Worm (Caenorhabditis elegans) whole organism, L1 larva: ENCODE measurements around the gene Y102A11A.2.

Experiments
- C16A3.4 ChIP-seq: fragments of 150-350 bp; optimal IDR thresholded peaks from 2 replicates; lab custom pipeline; 2014; ENCODE audit warnings: missing biosample characterization, missing genetic modification characterization
- C34B4.2 ChIP-seq: sonication (generic microtip); optimal IDR thresholded peaks from 2 replicates; lab custom pipeline; 2017; ENCODE audit warnings: mild to moderate bottlenecking, missing genetic modification characterization, missing compliant biosample characterization
- F16B12.6 ChIP-seq: fragments of 150-350 bp; optimal IDR thresholded peaks from 2 replicates; lab custom pipeline; 2014; ENCODE audit warnings: missing biosample characterization, missing genetic modification characterization
- Y116A8C.19 ChIP-seq: sonication (generic microtip); optimal IDR thresholded peaks from 2 replicates; lab custom pipeline; 2016; ENCODE audit warnings: missing compliant biosample characterization, missing genetic modification characterization, borderline replicate concordance
- aly-2 ChIP-seq: fragments of 150-350 bp; optimal IDR thresholded peaks from 2 replicates; lab custom pipeline; 2014; ENCODE audit warnings: missing biosample characterization, missing genetic modification characterization
- blmp-1 ChIP-seq: fragments of 150-350 bp; optimal IDR thresholded peaks from 2 replicates; lab custom pipeline; 2014; ENCODE audit warnings: missing biosample characterization, missing genetic modification characterization
- ceh-88 ChIP-seq: fragments of 200-800 bp; sonication (Bioruptor generic); IDR thresholded peaks from 2 replicates; pipeline ENCODE4 v1.3.6; 2022; ENCODE audit warnings: missing genetic modification characterization, missing compliant biosample characterization
- ces-1 ChIP-seq: fragments of 150-350 bp; optimal IDR thresholded peaks from 2 replicates; lab custom pipeline; 2014; ENCODE audit warnings: missing biosample characterization, missing genetic modification reagents, missing genetic modification characterization
- efl-1 ChIP-seq, 4 experiments: fragments of 150-350 bp; optimal IDR thresholded peaks in 3 of 4; peaks in 1 of 4; 1 replicate in 1 of 4; 2 replicates in 3 of 4; lab custom pipeline; 2014; ENCODE audit warnings: missing biosample characterization in 2 of 4, missing genetic modification characterization in 2 of 4, missing genetic modification reagents in 2 of 4
- efl-3 ChIP-seq: fragments of 200-800 bp; sonication (Bioruptor generic); optimal IDR thresholded peaks from 2 replicates; lab custom pipeline; 2018; ENCODE audit warnings: mild to moderate bottlenecking, missing genetic modification characterization, missing compliant biosample characterization
- egl-13 ChIP-seq: sonication (generic microtip); optimal IDR thresholded peaks from 2 replicates; lab custom pipeline; 2016; ENCODE audit warnings: missing genotype, missing genetic modification reagents, missing genetic modification characterization, missing compliant biosample characterization
- egl-27 ChIP-seq, 2 experiments: fragments of 150-350 bp in 1 of 2; sonication (generic microtip); optimal IDR thresholded peaks; 3 replicates each; lab custom pipeline; 2017 to 2018; ENCODE audit warnings: missing biosample characterization in 2 of 2, missing genetic modification characterization in 2 of 2, missing genetic modification reagents in 2 of 2
- ets-5 ChIP-seq: fragments of 200-800 bp; sonication (Bioruptor generic); IDR thresholded peaks from 2 replicates; pipeline ENCODE4 v1.3.6; 2022; ENCODE audit warnings: missing genetic modification characterization, missing compliant biosample characterization
- fkh-8 ChIP-seq: sonication (generic microtip); optimal IDR thresholded peaks from 2 replicates; lab custom pipeline; 2016; ENCODE audit warnings: mild to moderate bottlenecking, missing genetic modification characterization, missing compliant biosample characterization
- fos-1 ChIP-seq: fragments of 150-350 bp; optimal IDR thresholded peaks from 2 replicates; lab custom pipeline; 2014; ENCODE audit warnings: missing biosample characterization, missing genetic modification characterization
- grh-1 ChIP-seq: fragments of 200-800 bp; sonication (Bioruptor generic); IDR thresholded peaks from 2 replicates; pipeline ENCODE4 v1.3.6; 2022; ENCODE audit warnings: missing genetic modification reagents, missing genetic modification characterization, missing compliant biosample characterization
- hpl-2 ChIP-seq: fragments of 150-350 bp; optimal IDR thresholded peaks from 2 replicates; lab custom pipeline; 2014; ENCODE audit warnings: missing biosample characterization, missing genetic modification reagents, missing genetic modification characterization
- irx-1 ChIP-seq: sonication (generic microtip); optimal IDR thresholded peaks from 2 replicates; lab custom pipeline; 2016; ENCODE audit warnings: missing genetic modification characterization, missing compliant biosample characterization
- isw-1 ChIP-seq: fragments of 200-800 bp; sonication (Bioruptor generic); IDR thresholded peaks from 2 replicates; pipeline ENCODE4 v1.3.6; 2022; ENCODE audit warnings: missing genetic modification characterization, missing compliant biosample characterization
- jun-1 ChIP-seq: fragments of 150-350 bp; optimal IDR thresholded peaks from 2 replicates; lab custom pipeline; 2014; ENCODE audit warnings: missing biosample characterization, missing genetic modification reagents, missing genetic modification characterization
- lin-35 ChIP-seq, 2 experiments: fragments of 150-350 bp; optimal IDR thresholded peaks; 2 replicates each; lab custom pipeline; 2014; ENCODE audit warnings: missing biosample characterization in 2 of 2, missing genetic modification characterization in 2 of 2, missing genetic modification reagents in 2 of 2
- lin-39 ChIP-seq: fragments of 150-350 bp; optimal IDR thresholded peaks from 2 replicates; lab custom pipeline; 2014; ENCODE audit warnings: missing biosample characterization, missing genetic modification reagents, missing genetic modification characterization
- lsy-2 ChIP-seq, 2 experiments: fragments of 150-350 bp; optimal IDR thresholded peaks; 2 replicates each; lab custom pipeline; 2014; ENCODE audit warnings: missing biosample characterization in 2 of 2, missing genetic modification characterization in 2 of 2
- mef-2 ChIP-seq: fragments of 150-350 bp; optimal IDR thresholded peaks from 2 replicates; lab custom pipeline; 2014; ENCODE audit warnings: missing biosample characterization, missing genetic modification characterization
- nhr-11 ChIP-seq: fragments of 150-350 bp; optimal IDR thresholded peaks from 2 replicates; lab custom pipeline; 2014; ENCODE audit warnings: missing biosample characterization, missing genetic modification characterization
- nhr-19 ChIP-seq: fragments of 200-800 bp; sonication (Bioruptor generic); conservative IDR thresholded peaks from 2 replicates; pipeline ENCODE4 v1.3.6; 2022; ENCODE audit warnings: missing genetic modification characterization, missing compliant biosample characterization
- nhr-20 ChIP-seq: sonication (generic microtip); optimal IDR thresholded peaks from 2 replicates; lab custom pipeline; 2016; ENCODE audit warnings: mild to moderate bottlenecking, missing genetic modification characterization, missing compliant biosample characterization
- nhr-237 ChIP-seq: fragments of 150-350 bp; optimal IDR thresholded peaks from 2 replicates; lab custom pipeline; 2014; ENCODE audit warnings: missing biosample characterization, missing genetic modification characterization
- nhr-28 ChIP-seq: fragments of 150-350 bp; optimal IDR thresholded peaks from 2 replicates; lab custom pipeline; 2014; ENCODE audit warnings: missing biosample characterization, missing genetic modification characterization
- nhr-47 ChIP-seq: sonication (generic microtip); optimal IDR thresholded peaks from 2 replicates; lab custom pipeline; 2016; ENCODE audit warnings: mild to moderate bottlenecking, missing genetic modification characterization, moderate library complexity, missing compliant biosample characterization
- nhr-71 ChIP-seq: sonication (generic microtip); optimal IDR thresholded peaks from 2 replicates; lab custom pipeline; 2016; ENCODE audit warnings: mild to moderate bottlenecking, missing genetic modification characterization, moderate library complexity, missing compliant biosample characterization
- nhr-76 ChIP-seq: sonication (generic microtip); optimal IDR thresholded peaks from 2 replicates; lab custom pipeline; 2017; ENCODE audit warnings: missing biosample characterization, missing genetic modification characterization
- nhr-77 ChIP-seq: fragments of 150-350 bp; optimal IDR thresholded peaks from 2 replicates; lab custom pipeline; 2014; ENCODE audit warnings: missing biosample characterization, missing genetic modification characterization
- nhr-85 ChIP-seq: sonication (generic microtip); peaks from one replicate; lab custom pipeline; 2016; ENCODE audit warnings: missing genetic modification characterization, inconsistent platforms, missing compliant biosample characterization
- nhr-90 ChIP-seq: sonication (generic microtip); optimal IDR thresholded peaks from 2 replicates; lab custom pipeline; 2016; ENCODE audit warnings: mild to moderate bottlenecking, missing genetic modification characterization, missing compliant biosample characterization; ENCODE audit not compliant: poor library complexity
- pqm-1 ChIP-seq: sonication (generic microtip); optimal IDR thresholded peaks from 3 replicates; lab custom pipeline; 2017; ENCODE audit warnings: missing biosample characterization, missing genetic modification characterization
- rnt-1 ChIP-seq: sonication (generic microtip); optimal IDR thresholded peaks from 2 replicates; lab custom pipeline; 2016; ENCODE audit warnings: mild to moderate bottlenecking, missing genetic modification characterization, moderate library complexity, missing compliant biosample characterization
- skn-1 ChIP-seq: fragments of 150-350 bp; optimal IDR thresholded peaks from 2 replicates; lab custom pipeline; 2014; ENCODE audit warnings: missing biosample characterization, missing genetic modification characterization
- snu-23 ChIP-seq: sonication (generic microtip); optimal IDR thresholded peaks from 2 replicates; lab custom pipeline; 2016; ENCODE audit warnings: missing genetic modification characterization, missing compliant biosample characterization
- sox-4 ChIP-seq: sonication (generic microtip); optimal IDR thresholded peaks from 2 replicates; lab custom pipeline; 2016; ENCODE audit warnings: missing genetic modification characterization, missing compliant biosample characterization
- sptf-1 ChIP-seq: fragments of 150-350 bp; optimal IDR thresholded peaks from 2 replicates; lab custom pipeline; 2014; ENCODE audit warnings: missing biosample characterization, missing genetic modification characterization
- swsn-7 ChIP-seq: sonication (generic microtip); optimal IDR thresholded peaks from 2 replicates; lab custom pipeline; 2016; ENCODE audit warnings: missing genetic modification characterization, missing compliant biosample characterization
- tbx-2 ChIP-seq: sonication (generic microtip); optimal IDR thresholded peaks from 2 replicates; lab custom pipeline; 2016; ENCODE audit warnings: missing genetic modification characterization, missing compliant biosample characterization
- tlp-1 ChIP-seq: fragments of 150-350 bp; optimal IDR thresholded peaks from 2 replicates; lab custom pipeline; 2014; ENCODE audit warnings: missing biosample characterization, missing genetic modification characterization
- unc-62 ChIP-seq: fragments of 150-350 bp; optimal IDR thresholded peaks from 2 replicates; lab custom pipeline; 2014; ENCODE audit warnings: missing biosample characterization, missing genetic modification reagents, missing genetic modification characterization
- unc-86 ChIP-seq: sonication (generic microtip); optimal IDR thresholded peaks from 2 replicates; lab custom pipeline; 2016; ENCODE audit warnings: missing genetic modification characterization, missing compliant biosample characterization
- unc-98 ChIP-seq: fragments of 200-800 bp; sonication (Bioruptor generic); IDR thresholded peaks from 2 replicates; pipeline ENCODE4 v1.3.6; 2022; ENCODE audit warnings: missing genetic modification characterization, missing compliant biosample characterization
- vab-15 ChIP-seq: sonication (generic microtip); optimal IDR thresholded peaks from 2 replicates; lab custom pipeline; 2017; ENCODE audit warnings: missing genotype, mild to moderate bottlenecking, missing genetic modification characterization, missing compliant biosample characterization
- xbp-1 ChIP-seq: sonication (generic microtip); optimal IDR thresholded peaks from 2 replicates; lab custom pipeline; 2016; ENCODE audit warnings: missing genetic modification characterization, missing compliant biosample characterization
- zip-4 ChIP-seq: fragments of 200-800 bp; sonication (Bioruptor generic); optimal IDR thresholded peaks from 2 replicates; lab custom pipeline; 2018; ENCODE audit warnings: mild to moderate bottlenecking, missing genetic modification characterization, moderate library complexity, missing compliant biosample characterization
- ztf-11 ChIP-seq, 2 experiments: sonication (generic microtip); optimal IDR thresholded peaks; 2 replicates each; lab custom pipeline; 2016 to 2017; ENCODE audit warnings: missing genetic modification characterization in 2 of 2, missing biosample characterization in 1 of 2, missing compliant biosample characterization in 1 of 2
- ztf-4 ChIP-seq: fragments of 150-350 bp; optimal IDR thresholded peaks from 2 replicates; lab custom pipeline; 2014; ENCODE audit warnings: missing biosample characterization, missing genetic modification characterization

Gene Y102A11A.2

ce11 chrX:2071392-2072001 lies 45.1 kb downstream of the Y102A11A.2 start (continued):
- TF ChIP-seq ces-1 (GFP tag; lab: Kevin White, UChicago) (no peak), aly-2 (no peak), egl-13 (peak; percentile 63), nhr-76 (tag; lab: Kevin White, UChicago) (no peak), nhr-71 (tag; lab: Kevin White, UChicago) (peak; percentile 94), C34B4.2 (tag; lab: Kevin White, UChicago) (no peak), vab-15 (tag; lab: Kevin White, UChicago) (peak; percentile 42), unc-62 (no peak), lsy-2 (tag; optimal IDR thresholded peaks at IDR 0.05; lab: Kevin White, UChicago) (no peak), tbx-2 (tag; lab: Kevin White, UChicago) (peak; percentile 81), fkh-8 (tag; lab: Kevin White, UChicago) (peak; percentile 63), nhr-28 (tag; lab: Kevin White, UChicago) (no peak), C16A3.4 (tag; lab: Kevin White, UChicago) (peak; percentile 75), ceh-88 (GFP tag; lab: Robert Waterston, UW) (peak; percentile 39; the same call in 1 of the 2 replicates), zip-4 (GFP tag; lab: Kevin White, UChicago) (peak; percentile 88), ztf-11 (tag; optimal IDR thresholded peaks at IDR 0.05; lab: Kevin White, UChicago) (peak in 1 of 2 experiments; percentile 49), unc-98 (GFP tag; lab: Robert Waterston, UW) (0 out of 2 replicates have a peak, but pooled peaks have one; percentile 13), nhr-90 (tag; lab: Kevin White, UChicago) (peak; percentile 83), unc-86 (tag; lab: Kevin White, UChicago) (peak; percentile 74), swsn-7 (tag; lab: Kevin White, UChicago) (peak; percentile 83), sptf-1 (no peak), sox-4 (tag; lab: Kevin White, UChicago) (peak; percentile 2), hpl-2 (no peak), lin-35 (GFP tag; optimal IDR thresholded peaks at IDR 0.05; lab: Kevin White, UChicago) (peak; percentile 67 to 80), mef-2 (peak; percentile 10), Y116A8C.19 (tag; lab: Kevin White, UChicago) (no peak), isw-1 (peak; percentile 67), nhr-237 (tag; lab: Kevin White, UChicago) (no peak), xbp-1 (tag; lab: Kevin White, UChicago) (peak; percentile 80), efl-1 (optimal IDR thresholded peaks at IDR 0.05; lab: Kevin White, UChicago) (peak; percentile 58 to 70), efl-1 (GFP tag; optimal IDR thresholded peaks at IDR 0.05 in 1 of 2; lab: Kevin White, UChicago) (peak; percentile 65 to 93), ztf-4 (no peak), jun-1 (tag; lab: Kevin White, UChicago) (peak; percentile 14), pqm-1 (tag; lab: Kevin White, UChicago) (no peak), nhr-19 (GFP tag; lab: Robert Waterston, UW) (peak; percentile 87), nhr-20 (tag; lab: Kevin White, UChicago) (peak; percentile 91), nhr-77 (tag; lab: Kevin White, UChicago) (peak; percentile 20), grh-1 (GFP tag; lab: Robert Waterston, UW) (peak; percentile 77), skn-1 (tag; lab: Kevin White, UChicago) (peak; percentile 97), fos-1 (tag; lab: Kevin White, UChicago) (peak; percentile 33), irx-1 (peak; percentile 70), F16B12.6 (tag; lab: Kevin White, UChicago) (peak; percentile 96), blmp-1 (tag; lab: Kevin White, UChicago) (peak; percentile 67)

DNA sequence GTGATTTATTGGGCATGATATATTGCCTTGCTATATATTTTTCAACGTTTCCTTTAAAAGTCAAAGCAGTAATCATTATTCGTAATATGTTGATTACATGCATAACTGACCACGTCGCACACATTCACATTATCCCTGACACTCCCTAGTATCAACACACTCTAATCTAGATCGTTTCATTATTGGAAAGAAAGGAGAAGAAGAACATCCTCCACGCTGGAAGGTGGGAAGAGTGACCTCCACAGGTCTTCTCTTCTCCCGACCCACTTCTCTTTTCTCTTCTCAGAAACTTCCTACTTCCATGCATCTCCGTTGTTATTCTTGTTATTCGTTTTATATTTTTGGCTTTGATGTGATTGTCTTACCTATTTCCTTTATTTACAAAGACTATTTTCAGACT lies 47.6 kb downstream of the Y102A11A.2 start, which contains the start of gene txdc-12.2:
Gene txdc-12.2, plus strand, starts transcription at position 396 of the 400 bp plus-strand sequence.
- peak; percentile 10 for TF ChIP-seq rnt-1
- TF ChIP-seq nhr-76 (tag; lab: Kevin White, UChicago), result no peak
- TF ChIP-seq nhr-19 (GFP tag; lab: Robert Waterston, UW), result no peak
- no peak for TF ChIP-seq unc-86 (tag; lab: Kevin White, UChicago)
- peak; percentile 45 for TF ChIP-seq snu-23 (GFP tag; lab: Kevin White, UChicago)
- no peak for TF ChIP-seq F16B12.6 (tag; lab: Kevin White, UChicago)
- TF ChIP-seq lin-39, result no peak
- TF ChIP-seq tlp-1 (tag; lab: Kevin White, UChicago), result no peak
- peak; percentile 73 for TF ChIP-seq nhr-85 (tag; lab: Kevin White, UChicago)
- TF ChIP-seq tbx-2 (tag; lab: Kevin White, UChicago), result no peak
- no peak for TF ChIP-seq xbp-1 (tag; lab: Kevin White, UChicago)
- TF ChIP-seq nhr-47 (tag; lab: Kevin White, UChicago), result no peak
- no peak for TF ChIP-seq fos-1 (tag; lab: Kevin White, UChicago)
- no peak for TF ChIP-seq egl-27 (tag; optimal IDR thresholded peaks at IDR 0.05; lab: Kevin White, UChicago)
- no peak for TF ChIP-seq ets-5 (GFP tag; lab: Robert Waterston, UW)
- no peak for TF ChIP-seq isw-1
- TF ChIP-seq nhr-11 (tag; lab: Kevin White, UChicago), result no peak
- no peak for TF ChIP-seq efl-3 (GFP tag; lab: Kevin White, UChicago)
